Worm (Caenorhabditis elegans) whole organism, L4/young adult: Measurements from ENCODE around the gene col-69.

ENCODE experiments used
- W03F9.2 ChIP-seq: fragments of 150-350 bp; optimal IDR thresholded peaks from 2 replicates; lab custom pipeline; 2014; ENCODE audit warnings: missing biosample characterization, missing genetic modification characterization
- dao-5 ChIP-seq: sonication (generic microtip); optimal IDR thresholded peaks from 2 replicates; lab custom pipeline; 2016; ENCODE audit warnings: missing genotype, missing genetic modification characterization, moderate library complexity, missing compliant biosample characterization
- him-1 ChIP-seq: sonication (generic microtip); optimal IDR thresholded peaks from 2 replicates; lab custom pipeline; 2016; ENCODE audit warnings: missing genotype, missing genetic modification reagents, missing genetic modification characterization, missing compliant biosample characterization

DNA sequence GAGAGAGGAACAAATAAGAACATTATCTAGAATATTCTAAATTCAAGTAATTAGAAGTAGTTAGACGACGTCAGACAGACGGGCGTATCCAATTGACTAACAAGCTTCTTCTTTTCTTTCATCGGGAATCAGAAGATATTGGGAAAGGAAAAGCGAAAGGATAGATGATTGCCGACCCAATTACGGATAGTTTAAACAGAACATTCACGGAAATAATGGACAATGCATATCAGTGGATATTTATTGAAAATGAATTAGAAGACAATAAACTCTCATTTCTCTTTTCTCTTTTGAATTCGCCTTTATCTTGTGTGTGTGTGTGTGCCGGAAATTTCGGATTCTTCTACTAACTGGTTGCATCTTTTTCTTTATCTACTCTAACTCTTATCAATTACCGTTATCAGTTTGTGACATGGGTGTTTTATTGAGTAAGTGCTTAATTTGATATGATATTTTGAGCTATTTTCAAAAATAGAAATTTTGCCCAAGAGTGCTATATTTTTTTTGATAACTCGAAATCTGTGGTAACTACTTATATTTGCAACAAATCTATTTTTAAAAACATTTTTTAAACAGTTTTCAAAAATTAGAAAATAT lies 28.4 kb upstream of the col-69 start:
- TF ChIP-seq W03F9.2 (tag; lab: Kevin White, UChicago) (no peak), him-1 (no peak), dao-5 (tag; lab: Kevin White, UChicago) (no peak)
